Fruit fly (Drosophila melanogaster): ENCODE measurements around the gene Bicra.

DNA sequence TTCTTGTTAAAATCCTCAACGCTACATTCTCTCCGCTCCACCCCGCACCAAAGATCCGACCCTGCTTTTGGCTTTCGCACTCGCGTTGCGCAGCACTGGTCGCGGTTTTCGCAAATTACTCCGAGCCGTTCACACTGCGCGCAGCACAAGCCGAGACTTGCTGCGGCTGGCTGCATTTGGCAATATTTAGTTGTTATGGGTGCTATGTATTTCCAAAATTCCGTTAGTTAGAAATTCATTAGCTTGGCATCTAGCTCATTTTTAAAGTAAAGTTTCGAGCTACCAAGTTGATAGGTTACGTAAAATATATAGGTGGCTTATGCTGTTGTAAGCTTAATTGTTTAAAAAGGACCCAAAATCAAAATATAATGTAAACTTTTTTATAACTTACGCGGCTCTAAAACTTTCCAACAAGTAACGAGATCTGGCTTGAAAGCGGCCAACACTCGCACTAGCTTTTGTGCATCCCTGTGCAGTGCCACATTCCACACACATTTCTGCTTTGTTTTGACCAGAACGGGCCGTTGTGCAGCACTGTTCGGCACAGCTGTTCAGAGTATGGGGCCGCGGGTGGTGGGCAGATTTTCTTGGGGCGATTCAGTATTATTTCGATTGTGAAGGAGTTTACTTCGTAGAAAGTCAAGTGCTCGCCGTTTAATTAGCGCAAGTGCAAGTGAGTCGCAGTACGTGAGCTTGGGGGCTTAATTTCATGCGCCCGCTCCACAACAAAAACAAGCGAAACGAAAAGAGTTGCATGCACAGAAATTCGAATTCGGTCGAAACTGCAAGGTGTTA, 60.2 kb downstream of the Bicra start, which contains the start of the genes yem and Ctl2:
- TF ChIP-seq D1 (tag; optimal IDR thresholded peaks at IDR 0.05) (no peak), CG4496 (GFP tag; IDR thresholded peaks at IDR 0.05) (peak; percentile 45), CG13204 (GFP tag; optimal IDR thresholded peaks at IDR 0.05) (no peak), fd96Ca (GFP tag; IDR thresholded peaks at IDR 0.05) (peak; percentile 65), Ets98B (GFP tag; IDR thresholded peaks at IDR 0.05) (peak; percentile 36), CG8301 (tag; optimal IDR thresholded peaks at IDR 0.05) (no peak), gl (tag; optimal IDR thresholded peaks at IDR 0.05) (no peak), CG15710 (tag; optimal IDR thresholded peaks at IDR 0.05) (peak; percentile 54), Snoo (tag; optimal IDR thresholded peaks at IDR 0.05) (peak; percentile 22)
